Fruit fly (Drosophila melanogaster): ENCODE data around the gene dsb.

The dsb gene

DNA sequence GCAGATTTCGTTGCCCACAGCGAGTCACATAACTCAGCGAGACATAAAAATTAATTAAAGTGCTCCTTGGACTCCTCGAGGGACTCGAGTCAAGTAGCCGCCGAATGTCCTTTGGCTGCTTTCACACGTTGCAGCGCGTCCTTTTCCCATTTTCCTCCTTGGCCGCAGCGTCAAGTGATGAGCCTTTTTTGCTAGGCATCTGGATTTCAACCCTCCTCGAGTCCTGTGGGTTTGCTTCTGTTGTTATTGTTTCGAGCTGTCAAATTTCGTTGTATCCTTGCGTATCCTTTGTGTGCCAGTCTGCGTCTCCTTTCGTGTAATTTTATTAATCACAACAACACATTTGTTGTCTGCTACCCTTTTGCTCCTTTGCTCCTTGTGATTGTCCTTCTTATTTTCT is 6.6 kb upstream of the dsb start (continued):
- TF ChIP-seq sc (optimal IDR thresholded peaks at IDR 0.05): no peak
- no peak for TF ChIP-seq sc (GFP tag; optimal IDR thresholded peaks at IDR 0.05)
- no peak for TF ChIP-seq Dref (GFP tag; IDR thresholded peaks at IDR 0.05)
- TF ChIP-seq MTF-1 (GFP tag; optimal IDR thresholded peaks at IDR 0.05; ENCODE audit: borderline replicate concordance): no peak
- TF ChIP-seq B-H2 (GFP tag; optimal IDR thresholded peaks at IDR 0.05): no peak
- TF ChIP-seq lmd (GFP tag; IDR thresholded peaks at IDR 0.05): no peak
- TF ChIP-seq dimm (GFP tag; IDR thresholded peaks at IDR 0.05): no peak
- TF ChIP-seq ERR (GFP tag; optimal IDR thresholded peaks at IDR 0.05): no peak

DNA sequence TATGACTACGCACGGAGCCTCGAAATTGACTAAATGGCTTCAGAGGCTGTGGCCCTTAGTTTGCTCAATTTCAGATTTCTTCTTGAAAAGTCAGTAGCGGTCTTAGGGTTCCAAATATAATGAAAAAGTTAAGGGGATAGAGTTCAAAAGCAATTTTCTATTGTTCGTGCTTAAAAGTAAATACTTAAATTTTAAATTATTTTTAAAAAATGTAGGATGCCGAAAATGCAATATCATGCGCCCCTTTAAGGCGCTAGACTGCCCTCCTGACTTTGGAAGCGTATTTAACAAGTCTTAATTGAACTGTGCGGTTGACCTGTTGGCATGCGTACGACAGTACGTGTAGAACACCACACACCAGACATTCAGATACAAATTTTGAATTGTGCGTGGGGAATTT is 4.7 kb upstream of the dsb start:
- TF ChIP-seq CG9932 (GFP tag; IDR thresholded peaks at IDR 0.05): 0 out of 2 replicates have a peak, but pooled peaks have one; percentile 7
- no peak for TF ChIP-seq Atf-2 (GFP tag; optimal IDR thresholded peaks at IDR 0.05)
- TF ChIP-seq CG8089 (GFP tag; optimal IDR thresholded peaks at IDR 0.05): no peak
- no peak for TF ChIP-seq CG13123 (GFP tag; optimal IDR thresholded peaks at IDR 0.05)
- peak; percentile 43; the same call in 1 of the 2 replicates for TF ChIP-seq Ptx1 (GFP tag; IDR thresholded peaks at IDR 0.05)
- TF ChIP-seq sc (optimal IDR thresholded peaks at IDR 0.05): no peak
- no peak for TF ChIP-seq sc (GFP tag; optimal IDR thresholded peaks at IDR 0.05)
- TF ChIP-seq Deaf1 (tag; optimal IDR thresholded peaks at IDR 0.05): no peak
- no peak for TF ChIP-seq kay (GFP tag; optimal IDR thresholded peaks at IDR 0.05)
- no peak for TF ChIP-seq maf-S (GFP tag; optimal IDR thresholded peaks at IDR 0.05)
- 0 out of 4 replicates have a peak, but pooled peaks have one; percentile 13 for TF ChIP-seq Gug (GFP tag; IDR thresholded peaks at IDR 0.05)
- no peak for TF ChIP-seq CG3281 (GFP tag; optimal IDR thresholded peaks at IDR 0.05)
- no peak for TF ChIP-seq prd (optimal IDR thresholded peaks at IDR 0.05)
- peak; percentile 54; the same call in 1 of the 3 replicates for TF ChIP-seq prd (GFP tag; IDR thresholded peaks at IDR 0.05)
- no peak for TF ChIP-seq tna (GFP tag; IDR thresholded peaks at IDR 0.05; ENCODE audit: partially characterized antibody)
- no peak for TF ChIP-seq jing (GFP tag; optimal IDR thresholded peaks at IDR 0.05)
- peak; percentile 44; the same call in 1 of the 2 replicates for TF ChIP-seq CG14441 (GFP tag; IDR thresholded peaks at IDR 0.05)
- no peak for TF ChIP-seq CG12659 (GFP tag; optimal IDR thresholded peaks at IDR 0.05)
- TF ChIP-seq tgo (GFP tag; IDR thresholded peaks at IDR 0.05): peak; percentile 40; the same call in 2 of the 3 replicates
- TF ChIP-seq Ada2b (GFP tag; IDR thresholded peaks at IDR 0.05): no peak
- TF ChIP-seq CG9609 (GFP tag; optimal IDR thresholded peaks at IDR 0.05): no peak
- TF ChIP-seq CG30403 (GFP tag; optimal IDR thresholded peaks at IDR 0.05): no peak
- TF ChIP-seq CG3065 (GFP tag; optimal IDR thresholded peaks at IDR 0.05): no peak
- TF ChIP-seq sisA (GFP tag; IDR thresholded peaks at IDR 0.05): 0 out of 2 replicates have a peak, but pooled peaks have one; percentile 13
- no peak for TF ChIP-seq slou (GFP tag; optimal IDR thresholded peaks at IDR 0.05)
- TF ChIP-seq al (GFP tag; IDR thresholded peaks at IDR 0.05): no peak
- TF ChIP-seq CG11456 (GFP tag; IDR thresholded peaks at IDR 0.05): 0 out of 3 replicates have a peak, but pooled peaks have one; percentile 37
- 0 out of 2 replicates have a peak, but pooled peaks have one; percentile 47 for TF ChIP-seq Xrp1 (GFP tag; IDR thresholded peaks at IDR 0.05)
- peak; percentile 65 for TF ChIP-seq CG4404 (GFP tag; IDR thresholded peaks at IDR 0.05)
- no peak for TF ChIP-seq stwl (tag; optimal IDR thresholded peaks at IDR 0.05)
- TF ChIP-seq Jarid2 (GFP tag; optimal IDR thresholded peaks at IDR 0.05): no peak
- TF ChIP-seq slbo (GFP tag; IDR thresholded peaks at IDR 0.05): peak; percentile 32; the same call in 1 of the 2 replicates
- TF ChIP-seq CG6689 (GFP tag; IDR thresholded peaks at IDR 0.05): 0 out of 2 replicates have a peak, but pooled peaks have one; percentile 28
- no peak for TF ChIP-seq mam (GFP tag; optimal IDR thresholded peaks at IDR 0.05)
- peak; percentile 44; the same call in 2 of the 3 replicates for TF ChIP-seq Dbx (GFP tag; IDR thresholded peaks at IDR 0.05)

DNA sequence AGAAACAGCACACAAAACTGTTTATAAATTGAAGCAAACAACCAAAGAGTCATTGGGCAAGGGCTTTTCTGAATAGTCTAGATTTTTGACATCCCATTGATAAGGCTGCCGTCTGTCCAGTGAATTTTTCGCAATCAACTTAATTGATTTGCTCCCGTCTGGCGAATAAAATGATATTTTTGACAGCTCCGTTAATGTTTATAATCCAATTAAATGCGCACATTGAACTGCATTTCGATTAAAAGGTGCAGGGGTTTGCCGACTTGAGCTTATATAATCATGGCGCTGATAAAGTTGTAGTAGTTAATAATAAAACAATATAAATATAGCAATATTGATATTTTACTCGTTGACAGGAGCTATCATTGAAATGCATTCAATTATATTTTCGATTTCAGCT is 997 bp downstream of the dsb start:
- no peak for TF ChIP-seq Taf1 (GFP tag; IDR thresholded peaks at IDR 0.05)
- TF ChIP-seq jigr1 (GFP tag; IDR thresholded peaks at IDR 0.05): no peak
- TF ChIP-seq rib (GFP tag; IDR thresholded peaks at IDR 0.05): no peak
- TF ChIP-seq CG2199 (GFP tag; IDR thresholded peaks at IDR 0.05): no peak
- no peak for TF ChIP-seq CG12391 (tag; optimal IDR thresholded peaks at IDR 0.05)
- TF ChIP-seq Optix (GFP tag; IDR thresholded peaks at IDR 0.05): no peak
- no peak for TF ChIP-seq CG32772 (GFP tag; IDR thresholded peaks at IDR 0.05)
- no peak for TF ChIP-seq Spps (tag; optimal IDR thresholded peaks at IDR 0.05)

Data from whole organism, embryonic.